Worm (Caenorhabditis elegans) whole organism, late embryonic: Measurements from ENCODE around the gene C53D6.10.
"Not testable (repeated sequence)": the region's sequence is repeated elsewhere in the genome, so short reads cannot be mapped to it uniquely, and the experiment has no call there.

ENCODE experiments used
- ceh-14 ChIP-seq: sonication (generic microtip); optimal IDR thresholded peaks from 2 replicates; lab custom pipeline; 2016; ENCODE audit warnings: missing genotype, missing genetic modification characterization, missing compliant biosample characterization
- ceh-45 ChIP-seq: fragments of 200-800 bp; sonication (Bioruptor generic); IDR thresholded peaks from 2 replicates; pipeline ENCODE4 v1.3.6; 2022; ENCODE audit warnings: missing genetic modification reagents, missing genetic modification characterization, missing compliant biosample characterization
- ceh-48 ChIP-seq: sonication (generic microtip); optimal IDR thresholded peaks from 2 replicates; lab custom pipeline; 2016; ENCODE audit warnings: missing genetic modification characterization, inconsistent platforms, missing compliant biosample characterization
- elt-2 ChIP-seq: sonication (generic microtip); optimal IDR thresholded peaks from 2 replicates; lab custom pipeline; 2016; ENCODE audit warnings: missing genetic modification reagents, missing genetic modification characterization, missing compliant biosample characterization
- elt-4 ChIP-seq: sonication (generic microtip); optimal IDR thresholded peaks from 2 replicates; lab custom pipeline; 2016; ENCODE audit warnings: missing genetic modification characterization, missing compliant biosample characterization
- fkh-6 ChIP-seq: sonication (generic microtip); optimal IDR thresholded peaks from 2 replicates; lab custom pipeline; 2016; ENCODE audit warnings: missing genetic modification characterization, missing compliant biosample characterization
- nhr-11 ChIP-seq: fragments of 150-350 bp; optimal IDR thresholded peaks from 2 replicates; lab custom pipeline; 2014; ENCODE audit warnings: missing biosample characterization, missing genetic modification characterization
- sox-4 ChIP-seq: sonication (generic microtip); optimal IDR thresholded peaks from 2 replicates; lab custom pipeline; 2017; ENCODE audit warnings: mild to moderate bottlenecking, missing genetic modification characterization, inconsistent platforms, missing compliant biosample characterization
- tbx-2 ChIP-seq: sonication (generic microtip); optimal IDR thresholded peaks from 2 replicates; lab custom pipeline; 2016; ENCODE audit warnings: missing genetic modification characterization, missing compliant biosample characterization
- unc-55 ChIP-seq: sonication (generic microtip); optimal IDR thresholded peaks from 2 replicates; lab custom pipeline; 2017; ENCODE audit warnings: missing biosample characterization, missing genetic modification reagents, missing genetic modification characterization
- zip-5 ChIP-seq: sonication (generic microtip); optimal IDR thresholded peaks from 2 replicates; lab custom pipeline; 2016; ENCODE audit warnings: missing genetic modification characterization, missing compliant biosample characterization

- not testable (repeated sequence) for TF ChIP-seq unc-55 (GFP tag; lab: Kevin White, UChicago); elt-2 (tag; lab: Kevin White, UChicago); zip-5; ceh-48; sox-4; nhr-11; ceh-45; ceh-14 (tag; lab: Kevin White, UChicago)
- TF ChIP-seq elt-4 (tag; lab: Kevin White, UChicago) (peak; percentile 88), tbx-2 (tag; lab: Kevin White, UChicago) (peak; percentile 37), fkh-6 (tag; lab: Kevin White, UChicago) (peak; percentile 26)
Measured at ce11 chrIV:9048096-9048495, 13.9 kb upstream of the C53D6.10 start.
